Worm (Caenorhabditis elegans): Measurements from ENCODE around the gene Y48A5A.3.

DNA sequence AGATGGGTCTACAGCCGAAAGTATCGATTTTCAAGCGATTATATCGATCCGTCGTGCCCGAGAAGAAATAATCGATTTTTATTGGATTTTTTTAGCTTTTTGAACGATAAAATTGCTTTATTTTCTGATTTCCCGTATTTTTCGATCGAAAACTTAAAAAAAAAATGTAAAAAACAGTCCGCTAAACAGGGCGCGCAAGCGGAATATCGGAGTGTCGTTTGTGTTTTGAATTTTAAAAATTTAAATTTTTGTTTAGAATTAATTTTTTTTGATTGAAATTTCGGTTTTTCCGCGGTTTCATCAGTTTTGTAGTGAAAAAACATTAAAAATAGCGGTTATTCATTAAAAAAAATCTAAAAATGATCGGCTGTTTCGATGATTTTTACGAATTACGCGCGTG is 621 bp downstream of the Y48A5A.3 start:
- TF ChIP-seq nhr-67 (tag; optimal IDR thresholded peaks at IDR 0.05) (no peak), ama-1 (optimal IDR thresholded peaks at IDR 0.05) (no peak), nhr-12 (tag; optimal IDR thresholded peaks at IDR 0.05) (no peak), snpc-4 (tag; optimal IDR thresholded peaks at IDR 0.05) (no peak), jun-1 (tag; optimal IDR thresholded peaks at IDR 0.05) (no peak), nhr-28 (tag; optimal IDR thresholded peaks at IDR 0.05) (no peak), ZK546.5 (tag; optimal IDR thresholded peaks at IDR 0.05) (no peak), unc-62 (GFP tag; optimal IDR thresholded peaks at IDR 0.05) (no peak), ztf-11 (tag; optimal IDR thresholded peaks at IDR 0.05) (no peak)
